Fruit fly (Drosophila melanogaster) whole organism, embryonic: ENCODE measurements around the gene PK1-R.

ENCODE experiments used
- CG10147 ChIP-seq: fragments of 200-800 bp; sonication (Bioruptor generic); optimal IDR thresholded peaks from 2 replicates; lab custom pipeline; 2019; ENCODE audit warnings: missing biosample characterization, mild to moderate bottlenecking, missing genetic modification characterization, moderate library complexity
- CG10321 ChIP-seq: fragments of 200-800 bp; sonication (Bioruptor generic); IDR thresholded peaks from 2 replicates; pipeline ENCODE4 v1.3.6; 2022; ENCODE audit warnings: missing biosample characterization, missing genetic modification characterization
- CG11093 ChIP-seq: fragments of 200-800 bp; sonication (Bioruptor generic); IDR thresholded peaks from 3 replicates; pipeline ENCODE4 v1.3.6; 2022; ENCODE audit warnings: missing biosample characterization, missing genetic modification characterization
- CG13296 ChIP-seq: fragments of 200-800 bp; sonication (Bioruptor generic); optimal IDR thresholded peaks from 3 replicates; lab custom pipeline; 2018; ENCODE audit warnings: missing biosample characterization, mild to moderate bottlenecking, missing genetic modification characterization
- CG13624 ChIP-seq: fragments of 200-800 bp; sonication (Bioruptor generic); optimal IDR thresholded peaks from 2 replicates; lab custom pipeline; 2016; ENCODE audit warnings: missing biosample characterization, missing genetic modification characterization
- CG14014 ChIP-seq: fragments of 200-800 bp; sonication (Bioruptor generic); IDR thresholded peaks from 2 replicates; pipeline ENCODE4 v1.3.6; 2022; ENCODE audit warnings: missing biosample characterization, missing genetic modification characterization
- CG3163 ChIP-seq: fragments of 200-800 bp; sonication (Bioruptor generic); optimal IDR thresholded peaks from 3 replicates; lab custom pipeline; 2016; ENCODE audit warnings: missing biosample characterization, missing genetic modification characterization
- CG4730 ChIP-seq: fragments of 200-800 bp; sonication (Bioruptor generic); IDR thresholded peaks from 2 replicates; pipeline ENCODE4 v1.3.6; 2022; ENCODE audit warnings: missing biosample characterization, missing genetic modification characterization
- CG4820 ChIP-seq: fragments of 200-800 bp; sonication (Bioruptor generic); optimal IDR thresholded peaks from 3 replicates; lab custom pipeline; 2016; ENCODE audit warnings: missing biosample characterization, missing genetic modification characterization
- CG8944 ChIP-seq: fragments of 200-800 bp; sonication (Bioruptor generic); optimal IDR thresholded peaks from 3 replicates; lab custom pipeline; 2016; ENCODE audit warnings: missing biosample characterization, missing genetic modification characterization
- CG9215 ChIP-seq: fragments of 200-800 bp; sonication (Bioruptor generic); IDR thresholded peaks from 2 replicates; pipeline ENCODE4 v1.3.6; 2022; ENCODE audit warnings: missing biosample characterization, missing genetic modification characterization
- CG9876 ChIP-seq: fragments of 200-800 bp; sonication (Bioruptor generic); optimal IDR thresholded peaks from 2 replicates; lab custom pipeline; 2016; ENCODE audit warnings: missing biosample characterization, missing genetic modification characterization
- CG9932 ChIP-seq: fragments of 200-800 bp; sonication (Bioruptor generic); IDR thresholded peaks from 2 replicates; pipeline ENCODE4 v1.3.6; 2022; ENCODE audit warnings: missing biosample characterization, missing genetic modification characterization
- Dfd ChIP-seq, 2 experiments: fragments of >200 bp; optimal IDR thresholded peaks; 2 replicates each; lab custom pipeline; 2017; ENCODE audit warnings: missing biosample characterization in 2 of 2, missing genetic modification characterization in 2 of 2
- E2f2 ChIP-seq: fragments of 200-800 bp; sonication (Bioruptor generic); IDR thresholded peaks from 2 replicates; pipeline ENCODE4 v1.3.6; 2022; ENCODE audit warnings: missing biosample characterization, missing genetic modification characterization
- Fer2 ChIP-seq: fragments of 200-800 bp; sonication (Bioruptor generic); optimal IDR thresholded peaks from 2 replicates; lab custom pipeline; 2018; ENCODE audit warnings: missing biosample characterization, mild to moderate bottlenecking, missing genetic modification characterization, moderate library complexity
- Kr ChIP-seq: fragments of 200-800 bp; sonication (Bioruptor generic); optimal IDR thresholded peaks from 2 replicates; lab custom pipeline; 2017; ENCODE audit warnings: missing biosample characterization, mild to moderate bottlenecking, missing genetic modification characterization
- Lpt ChIP-seq: fragments of >200 bp; optimal IDR thresholded peaks from 2 replicates; lab custom pipeline; 2018; ENCODE audit warnings: missing biosample characterization, missing genetic modification characterization
- Max ChIP-seq: fragments of 200-800 bp; sonication (Bioruptor generic); optimal IDR thresholded peaks from 2 replicates; lab custom pipeline; 2016; ENCODE audit warnings: missing biosample characterization, mild to moderate bottlenecking, missing genetic modification characterization
- Nf-YA ChIP-seq: fragments of 200-800 bp; sonication (Bioruptor generic); IDR thresholded peaks from 2 replicates; pipeline ENCODE4 v1.3.6; 2022; ENCODE audit warnings: missing biosample characterization, missing genetic modification characterization
- Opbp ChIP-seq: fragments of 200-800 bp; sonication (Bioruptor generic); IDR thresholded peaks from 3 replicates; pipeline ENCODE4 v1.3.6; 2022; ENCODE audit warnings: missing biosample characterization, missing genetic modification characterization; ENCODE audit not compliant: partially characterized antibody
- Rx ChIP-seq: fragments of 200-800 bp; sonication (Bioruptor generic); IDR thresholded peaks from 2 replicates; pipeline ENCODE4 v1.3.6; 2022; ENCODE audit warnings: missing biosample characterization, missing genetic modification characterization
- Six4 ChIP-seq: fragments of 200-800 bp; sonication (Bioruptor generic); optimal IDR thresholded peaks from 2 replicates; lab custom pipeline; 2016; ENCODE audit warnings: missing biosample characterization, missing genetic modification characterization
- Sox102F ChIP-seq: fragments of 200-800 bp; sonication (Bioruptor generic); optimal IDR thresholded peaks from 2 replicates; lab custom pipeline; 2018; ENCODE audit warnings: missing biosample characterization, mild to moderate bottlenecking, missing genetic modification characterization, moderate library complexity
- Sry-β ChIP-seq: fragments of 200-800 bp; sonication (Bioruptor generic); optimal IDR thresholded peaks from 2 replicates; lab custom pipeline; 2018; ENCODE audit warnings: missing biosample characterization, mild to moderate bottlenecking, missing genetic modification characterization, moderate library complexity
- Sry-δ ChIP-seq: fragments of 200-800 bp; sonication (Bioruptor generic); optimal IDR thresholded peaks from 2 replicates; lab custom pipeline; 2016; ENCODE audit warnings: missing biosample characterization, missing genetic modification characterization
- Taf1 ChIP-seq: fragments of 200-800 bp; sonication (Bioruptor generic); IDR thresholded peaks from 2 replicates; pipeline ENCODE4 v1.3.6; 2022; ENCODE audit warnings: missing biosample characterization, missing genetic modification characterization
- abd-A ChIP-seq: fragments of 200-800 bp; sonication (Bioruptor generic); optimal IDR thresholded peaks from 3 replicates; lab custom pipeline; 2019; ENCODE audit warnings: missing biosample characterization, mild to moderate bottlenecking, missing genetic modification characterization, moderate library complexity
- aop ChIP-seq: fragments of 200-800 bp; sonication (Bioruptor generic); IDR thresholded peaks from 2 replicates; pipeline ENCODE4 v1.3.6; 2022; ENCODE audit warnings: missing biosample characterization, missing genetic modification characterization
- ase ChIP-seq: fragments of 200-800 bp; sonication (Bioruptor generic); IDR thresholded peaks from 3 replicates; pipeline ENCODE4 v1.3.6; 2022; ENCODE audit warnings: missing biosample characterization, missing genetic modification characterization
- ato ChIP-seq: fragments of 200-800 bp; sonication (Bioruptor generic); IDR thresholded peaks from 2 replicates; pipeline ENCODE4 v1.3.6; 2022; ENCODE audit warnings: missing biosample characterization, missing genetic modification characterization; ENCODE audit not compliant: partially characterized antibody
- da ChIP-seq: fragments of 200-800 bp; sonication (Bioruptor generic); optimal IDR thresholded peaks from 2 replicates; lab custom pipeline; 2016; ENCODE audit warnings: missing biosample characterization, missing genetic modification characterization
- dmrt99B ChIP-seq: fragments of 200-800 bp; sonication (Bioruptor generic); optimal IDR thresholded peaks from 2 replicates; lab custom pipeline; 2018; ENCODE audit warnings: missing biosample characterization, mild to moderate bottlenecking, missing genetic modification characterization, moderate library complexity
- exex ChIP-seq: fragments of 200-800 bp; sonication (Bioruptor generic); optimal IDR thresholded peaks from 4 replicates; lab custom pipeline; 2018; ENCODE audit warnings: missing biosample characterization, mild to moderate bottlenecking, missing genetic modification characterization, moderate library complexity
- gce ChIP-seq: fragments of 200-800 bp; sonication (Bioruptor generic); IDR thresholded peaks from 3 replicates; pipeline ENCODE4 v1.3.6; 2022; ENCODE audit warnings: missing biosample characterization, missing genetic modification characterization
- gfzf ChIP-seq: fragments of 200-800 bp; sonication (Bioruptor generic); optimal IDR thresholded peaks from 2 replicates; lab custom pipeline; 2016; ENCODE audit warnings: missing biosample characterization, mild to moderate bottlenecking, missing genetic modification characterization, moderate library complexity
- hkb ChIP-seq, 2 experiments: fragments of 200-800 bp in 1 of 2; fragments of >200 bp in 1 of 2; sonication (Bioruptor generic) in 1 of 2; IDR thresholded peaks in 1 of 2; optimal IDR thresholded peaks in 1 of 2; 2 replicates each; pipeline versions ENCODE4 v1.3.6 to Lab custom; 2017 to 2022; ENCODE audit warnings: missing biosample characterization in 1 of 2, missing genetic modification characterization in 1 of 2
- klu ChIP-seq: fragments of 200-800 bp; sonication (Bioruptor generic); IDR thresholded peaks from 2 replicates; pipeline ENCODE4 v1.3.6; 2022; ENCODE audit warnings: missing biosample characterization, missing genetic modification characterization
- lola ChIP-seq, 3 experiments: fragments of >200 bp in 2 of 3; fragments of 200-800 bp in 1 of 3; sonication (Bioruptor generic) in 1 of 3; optimal IDR thresholded peaks; 2 replicates each; lab custom pipeline; 2017 to 2019; ENCODE audit warnings: missing biosample characterization in 3 of 3, missing genetic modification characterization in 3 of 3, mild to moderate bottlenecking in 1 of 3, moderate library complexity in 1 of 3
- mam ChIP-seq: fragments of 200-800 bp; sonication (Bioruptor generic); optimal IDR thresholded peaks from 3 replicates; lab custom pipeline; 2016; ENCODE audit warnings: missing biosample characterization, missing genetic modification characterization
- pnt ChIP-seq: fragments of 200-800 bp; sonication (Bioruptor generic); optimal IDR thresholded peaks from 3 replicates; lab custom pipeline; 2016; ENCODE audit warnings: missing biosample characterization, missing genetic modification characterization
- ranshi ChIP-seq: fragments of 200-800 bp; sonication (Bioruptor generic); IDR thresholded peaks from 2 replicates; pipeline ENCODE4 v1.3.6; 2022; ENCODE audit warnings: missing biosample characterization, missing genetic modification characterization
- sd ChIP-seq: fragments of 200-800 bp; sonication (Bioruptor generic); optimal IDR thresholded peaks from 3 replicates; lab custom pipeline; 2018; ENCODE audit warnings: missing biosample characterization, mild to moderate bottlenecking, missing genetic modification characterization, moderate library complexity
- sna ChIP-seq: fragments of 200-800 bp; sonication (Bioruptor generic); IDR thresholded peaks from 2 replicates; pipeline ENCODE4 v1.3.6; 2022; ENCODE audit warnings: missing biosample characterization, missing genetic modification characterization; ENCODE audit not compliant: partially characterized antibody
- so ChIP-seq: fragments of 200-800 bp; sonication (Bioruptor generic); IDR thresholded peaks from 3 replicates; pipeline ENCODE4 v1.3.6; 2022; ENCODE audit warnings: missing biosample characterization, missing genetic modification characterization
- sob ChIP-seq: fragments of 200-800 bp; sonication (Bioruptor generic); IDR thresholded peaks from 2 replicates; pipeline ENCODE4 v1.3.6; 2022; ENCODE audit warnings: missing biosample characterization, missing genetic modification characterization
- tx ChIP-seq: fragments of 200-800 bp; sonication (Bioruptor generic); optimal IDR thresholded peaks from 2 replicates; lab custom pipeline; 2016; ENCODE audit warnings: missing biosample characterization, missing genetic modification characterization
- unpg ChIP-seq: fragments of 200-800 bp; sonication (Bioruptor generic); optimal IDR thresholded peaks from 3 replicates; lab custom pipeline; 2018; ENCODE audit warnings: missing biosample characterization, mild to moderate bottlenecking, missing genetic modification characterization, moderate library complexity
- usp ChIP-seq: fragments of >200 bp; optimal IDR thresholded peaks from 2 replicates; lab custom pipeline; 2017; ENCODE audit warnings: missing biosample characterization, missing genetic modification characterization

Gene PK1-R

dm6 chr3R:14052182-14053036, 50.5 kb downstream of the PK1-R start (continued):
- TF ChIP-seq lola (GFP tag; optimal IDR thresholded peaks at IDR 0.05; lab: Kevin White, UChicago) (no peak), aop (no peak), da (GFP tag; lab: Kevin White, UChicago) (peak; percentile 77), CG14014 (peak; percentile 89), CG10321 (no peak; the same call in 1 of the 2 replicates), hkb (optimal IDR thresholded peaks at IDR 0.05; lab: Kevin White, UChicago) (no peak), hkb (GFP tag; IDR thresholded peaks at IDR 0.05; lab: Robert Waterston, UW) (peak; percentile 81), so (peak; percentile 65; the same call in 2 of the 3 replicates), Lpt (GFP tag; lab: Kevin White, UChicago) (no peak), sob (GFP tag; lab: Robert Waterston, UW) (peak; percentile 90), Kr (no peak), unpg (GFP tag; lab: Kevin White, UChicago) (peak; percentile 82), Sry-δ (GFP tag; lab: Kevin White, UChicago) (peak; percentile 21), klu (GFP tag; lab: Robert Waterston, UW) (peak; percentile 91), dmrt99B (tag; lab: Kevin White, UChicago) (peak; percentile 85), exex (tag; lab: Kevin White, UChicago) (peak; percentile 57), CG3163 (GFP tag; lab: Kevin White, UChicago) (peak; percentile 62), abd-A (tag; lab: Kevin White, UChicago) (no peak), tx (GFP tag; lab: Kevin White, UChicago) (peak; percentile 85), Sox102F (GFP tag; lab: Kevin White, UChicago) (peak; percentile 76), ranshi (GFP tag; lab: Robert Waterston, UW) (peak; percentile 79), CG4820 (peak; percentile 61), gce (GFP tag; lab: Robert Waterston, UW) (no peak; the same call in 2 of the 3 replicates), CG9876 (peak; percentile 69), gfzf (GFP tag; lab: Kevin White, UChicago) (no peak), CG9932 (peak; percentile 95), CG11093 (GFP tag; lab: Robert Waterston, UW) (peak; percentile 77; the same call in 2 of the 3 replicates), sna (GFP tag; lab: Robert Waterston, UW) (no peak), Six4 (GFP tag; lab: Kevin White, UChicago) (peak; percentile 45), ase (peak; percentile 70; the same call in 2 of the 3 replicates), pnt (GFP tag; lab: Kevin White, UChicago) (peak; percentile 77), sd (tag; lab: Kevin White, UChicago) (peak; percentile 46), ato (GFP tag; lab: Robert Waterston, UW) (no peak), Rx (GFP tag; lab: Robert Waterston, UW) (no peak), Fer2 (tag; lab: Kevin White, UChicago) (peak; percentile 83), CG9215 (GFP tag; lab: Robert Waterston, UW) (peak; percentile 93), CG13624 (GFP tag; lab: Kevin White, UChicago) (peak; percentile 92), Dfd (GFP tag; optimal IDR thresholded peaks at IDR 0.05; lab: Kevin White, UChicago) (no peak), Taf1 (GFP tag; lab: Robert Waterston, UW) (peak; percentile 88), CG10147 (GFP tag; lab: Kevin White, UChicago) (peak; percentile 89), Sry-β (no peak), E2f2 (GFP tag; lab: Robert Waterston, UW) (peak; percentile 67), Max (GFP tag; lab: Kevin White, UChicago) (peak; percentile 81), usp (no peak), mam (peak; percentile 94), CG8944 (GFP tag; lab: Kevin White, UChicago) (peak; percentile 81), CG4730 (GFP tag; lab: Robert Waterston, UW) (peak; percentile 81), Nf-YA (GFP tag; lab: Robert Waterston, UW) (no peak), Opbp (no peak), CG13296 (GFP tag; lab: Kevin White, UChicago) (peak; percentile 89)
